Worm (Caenorhabditis elegans) whole organism, L4 larva: ENCODE data around the gene F52C12.6.

Experiments used
- T20F7.1 ChIP-seq: fragments of 200-800 bp; sonication (Bioruptor generic); optimal IDR thresholded peaks from 2 replicates; lab custom pipeline; 2018; ENCODE audit warnings: mild to moderate bottlenecking, missing genetic modification characterization, missing compliant biosample characterization
- Y48G9A.11 ChIP-seq: fragments of 200-800 bp; sonication (Bioruptor generic); IDR thresholded peaks from 2 replicates; pipeline ENCODE4 v1.3.6; 2022; ENCODE audit warnings: missing genetic modification reagents, missing genetic modification characterization, missing compliant biosample characterization
- aha-1 ChIP-seq: fragments of 150-350 bp; peaks from one replicate; lab custom pipeline; 2014; ENCODE audit warnings: missing biosample characterization, missing genetic modification characterization
- arid-1 ChIP-seq: fragments of 200-800 bp; sonication (Bioruptor generic); conservative IDR thresholded peaks from 2 replicates; pipeline ENCODE4 v1.3.6; 2022; ENCODE audit warnings: missing genetic modification reagents, missing genetic modification characterization, missing compliant biosample characterization
- ceh-20 ChIP-seq: fragments of 200-800 bp; sonication (Bioruptor generic); IDR thresholded peaks from 2 replicates; pipeline ENCODE4 v1.3.6; 2022; ENCODE audit warnings: missing genetic modification reagents, missing genetic modification characterization, missing compliant biosample characterization
- ceh-28 ChIP-seq: fragments of 150-350 bp; optimal IDR thresholded peaks from 2 replicates; lab custom pipeline; 2014; ENCODE audit warnings: missing biosample characterization, missing genetic modification reagents, missing genetic modification characterization
- ceh-62 ChIP-seq: sonication (generic microtip); optimal IDR thresholded peaks from 2 replicates; lab custom pipeline; 2017; ENCODE audit warnings: missing biosample characterization, missing genetic modification characterization
- daf-16 ChIP-seq, 3 experiments: sonication (generic microtip); optimal IDR thresholded peaks; 2 replicates each; lab custom pipeline; 2016 to 2017; ENCODE audit warnings: missing genetic modification characterization in 3 of 3, missing genetic modification reagents in 3 of 3, mild to moderate bottlenecking in 2 of 3, missing compliant biosample characterization in 2 of 3, missing biosample characterization in 1 of 3, moderate library complexity in 1 of 3
- dpl-1 ChIP-seq: fragments of 150-350 bp; optimal IDR thresholded peaks from 2 replicates; lab custom pipeline; 2014; ENCODE audit warnings: missing biosample characterization, missing genetic modification reagents, missing genetic modification characterization
- duxl-1 ChIP-seq: sonication (generic microtip); optimal IDR thresholded peaks from 2 replicates; lab custom pipeline; 2016; ENCODE audit warnings: mild to moderate bottlenecking, missing genetic modification characterization, moderate library complexity, missing compliant biosample characterization; ENCODE audit not compliant: poor library complexity
- dve-1 ChIP-seq: sonication (generic microtip); optimal IDR thresholded peaks from 2 replicates; lab custom pipeline; 2017; ENCODE audit warnings: antibody characterized with exemption, mild to moderate bottlenecking, missing genetic modification characterization, missing compliant biosample characterization; ENCODE audit not compliant: insufficient read depth
- egl-27 ChIP-seq: sonication (generic microtip); optimal IDR thresholded peaks from 3 replicates; lab custom pipeline; 2017; ENCODE audit warnings: missing biosample characterization, missing genetic modification reagents, missing genetic modification characterization
- fkh-10 ChIP-seq: fragments of 150-350 bp; optimal IDR thresholded peaks from 2 replicates; lab custom pipeline; 2014; ENCODE audit warnings: missing biosample characterization, missing genetic modification reagents, missing genetic modification characterization
- hif-1 ChIP-seq, 2 experiments: sonication (generic microtip); optimal IDR thresholded peaks; 2 replicates each; lab custom pipeline; 2016 to 2017; ENCODE audit warnings: missing compliant biosample characterization in 2 of 2, missing genetic modification characterization in 2 of 2, missing genetic modification reagents in 2 of 2, missing genotype in 2 of 2, mild to moderate bottlenecking in 1 of 2
- hlh-11 ChIP-seq: fragments of 200-800 bp; sonication (Bioruptor generic); optimal IDR thresholded peaks from 2 replicates; lab custom pipeline; 2018; ENCODE audit warnings: mild to moderate bottlenecking, missing genetic modification characterization, missing compliant biosample characterization
- lim-7 ChIP-seq: fragments of 200-800 bp; sonication (Bioruptor generic); IDR thresholded peaks from 2 replicates; pipeline ENCODE4 v1.3.6; 2022; ENCODE audit warnings: missing genetic modification characterization, missing compliant biosample characterization
- lin-15B ChIP-seq: fragments of 150-350 bp; sonication (generic microtip); optimal IDR thresholded peaks from 3 replicates; lab custom pipeline; 2014; ENCODE audit warnings: missing biosample characterization, missing genetic modification characterization
- lin-38 ChIP-seq: fragments of 200-800 bp; sonication (Bioruptor generic); IDR thresholded peaks from 2 replicates; pipeline ENCODE4 v1.3.6; 2022; ENCODE audit warnings: missing genetic modification reagents, missing genetic modification characterization, missing compliant biosample characterization
- lsy-2 ChIP-seq, 2 experiments: fragments of 150-350 bp in 1 of 2; sonication (generic microtip) in 1 of 2; optimal IDR thresholded peaks; 2 replicates each; lab custom pipeline; 2014 to 2017; ENCODE audit warnings: missing biosample characterization in 2 of 2, missing genetic modification characterization in 2 of 2
- mep-1 ChIP-seq: fragments of 150-350 bp; sonication (generic microtip); optimal IDR thresholded peaks from 3 replicates; lab custom pipeline; 2014; ENCODE audit warnings: missing biosample characterization, missing genetic modification characterization
- mes-2 ChIP-seq: sonication (generic microtip); optimal IDR thresholded peaks from 2 replicates; lab custom pipeline; 2016; ENCODE audit warnings: missing genotype, mild to moderate bottlenecking, missing genetic modification characterization, missing compliant biosample characterization; ENCODE audit not compliant: poor library complexity, severe bottlenecking
- mxl-3 ChIP-seq: fragments of 200-800 bp; sonication (Bioruptor generic); optimal IDR thresholded peaks from 2 replicates; lab custom pipeline; 2018; ENCODE audit warnings: mild to moderate bottlenecking, missing genetic modification characterization, missing compliant biosample characterization
- nhr-111 ChIP-seq: fragments of 200-800 bp; sonication (Bioruptor generic); optimal IDR thresholded peaks from 2 replicates; lab custom pipeline; 2018; ENCODE audit warnings: mild to moderate bottlenecking, missing genetic modification characterization, missing compliant biosample characterization
- nhr-25 ChIP-seq: sonication (generic microtip); optimal IDR thresholded peaks from 2 replicates; lab custom pipeline; 2017; ENCODE audit warnings: missing genetic modification characterization, mild to moderate bottlenecking, missing compliant biosample characterization, antibody characterized with exemption, moderate library complexity, borderline replicate concordance; ENCODE audit not compliant: insufficient read depth
- nhr-41 ChIP-seq: fragments of 200-800 bp; sonication (Bioruptor generic); IDR thresholded peaks from 2 replicates; pipeline ENCODE4 v1.3.6; 2022; ENCODE audit warnings: missing genetic modification reagents, missing genetic modification characterization, missing compliant biosample characterization
- rbr-2 ChIP-seq: sonication (generic microtip); optimal IDR thresholded peaks from 2 replicates; lab custom pipeline; 2016; ENCODE audit warnings: missing genotype, missing genetic modification characterization, missing compliant biosample characterization
- set-16 ChIP-seq: fragments of 200-800 bp; sonication (Bioruptor generic); IDR thresholded peaks from 2 replicates; pipeline ENCODE4 v1.3.6; 2022; ENCODE audit warnings: missing genetic modification reagents, missing genetic modification characterization, missing compliant biosample characterization
- snpc-4 ChIP-seq: fragments of 150-350 bp; optimal IDR thresholded peaks from 2 replicates; lab custom pipeline; 2014; ENCODE audit warnings: missing biosample characterization, missing genetic modification characterization
- tag-97 ChIP-seq: fragments of 200-800 bp; sonication (Bioruptor generic); IDR thresholded peaks from 2 replicates; pipeline ENCODE4 v1.3.6; 2022; ENCODE audit warnings: missing genetic modification characterization, missing compliant biosample characterization
- unc-62 ChIP-seq, 3 experiments: fragments of 150-350 bp in 1 of 3; sonication (generic microtip); optimal IDR thresholded peaks in 2 of 3; peaks in 1 of 3; 1 replicate in 1 of 3; 2 replicates in 2 of 3; lab custom pipeline; 2014 to 2017; ENCODE audit warnings: missing biosample characterization in 3 of 3, missing genetic modification characterization in 3 of 3, missing genetic modification reagents in 3 of 3, missing genotype in 1 of 3
- zag-1 ChIP-seq: fragments of 150-350 bp; optimal IDR thresholded peaks from 2 replicates; lab custom pipeline; 2014; ENCODE audit warnings: missing biosample characterization, missing genetic modification characterization
- zfp-2 ChIP-seq: sonication (generic microtip); optimal IDR thresholded peaks from 2 replicates; lab custom pipeline; 2016; ENCODE audit warnings: mild to moderate bottlenecking, missing genetic modification characterization, missing compliant biosample characterization
- ztf-11 ChIP-seq: fragments of 150-350 bp; optimal IDR thresholded peaks from 2 replicates; lab custom pipeline; 2014; ENCODE audit warnings: missing biosample characterization, missing genetic modification characterization

The F52C12.6 gene

ce11 chrIV:1952312-1952711, 4.2 kb upstream of the F52C12.6 start:
- no peak for TF ChIP-seq rbr-2

ce11 chrIV:1953132-1953629, 3.3 kb upstream of the F52C12.6 start, which contains the start of gene F52C12.2:
Gene F52C12.2, plus strand, starts transcription at chrIV:1953579.
- TF ChIP-seq set-16 (GFP tag; lab: Robert Waterston, UW) (no peak), unc-62 (GFP tag; optimal IDR thresholded peaks at IDR 0.05 in 1 of 2; lab: Kevin White, UChicago) (peak in 1 of 2 experiments; percentile 39), unc-62 (tag; optimal IDR thresholded peaks at IDR 0.05; lab: Kevin White, UChicago) (no peak), tag-97 (GFP tag; lab: Robert Waterston, UW) (no peak), egl-27 (tag; lab: Kevin White, UChicago) (no peak), zfp-2 (tag; lab: Kevin White, UChicago) (no peak), aha-1 (tag; lab: Kevin White, UChicago) (peak; percentile 53), ztf-11 (tag; lab: Kevin White, UChicago) (no peak), hif-1 (tag; optimal IDR thresholded peaks at IDR 0.05; lab: Kevin White, UChicago) (no peak), dve-1 (peak; percentile 22), arid-1 (GFP tag; lab: Robert Waterston, UW) (no peak), lin-38 (peak; percentile 39), snpc-4 (tag; lab: Kevin White, UChicago) (no peak), Y48G9A.11 (GFP tag; lab: Robert Waterston, UW) (peak; percentile 82), duxl-1 (peak; percentile 8), mes-2 (tag; lab: Kevin White, UChicago) (peak; percentile 37), dpl-1 (GFP tag; lab: Kevin White, UChicago) (peak; percentile 82), lim-7 (GFP tag; lab: Robert Waterston, UW) (no peak), lin-15B (tag; lab: Kevin White, UChicago) (no peak), daf-16 (GFP tag; optimal IDR thresholded peaks at IDR 0.05; lab: Kevin White, UChicago) (no peak), daf-16 (tag; optimal IDR thresholded peaks at IDR 0.05; lab: Kevin White, UChicago) (peak; percentile 27), rbr-2 (peak; percentile 38), T20F7.1 (GFP tag; lab: Kevin White, UChicago) (peak; percentile 100), nhr-25 (no peak), mep-1 (tag; lab: Kevin White, UChicago) (peak; percentile 20), lsy-2 (tag; optimal IDR thresholded peaks at IDR 0.05; lab: Kevin White, UChicago) (peak in 1 of 2 experiments; percentile 58)

- TF ChIP-seq hlh-11 (tag; lab: Kevin White, UChicago), result no peak
- TF ChIP-seq, all 104 proteins: peak for 0
Observed at ce11 chrIV:1959554-1959953, 3.0 kb downstream of the F52C12.6 start, which contains the start of gene tdpo-1. Gene tdpo-1, plus strand, starts transcription at chrIV:1959854.

DNA sequence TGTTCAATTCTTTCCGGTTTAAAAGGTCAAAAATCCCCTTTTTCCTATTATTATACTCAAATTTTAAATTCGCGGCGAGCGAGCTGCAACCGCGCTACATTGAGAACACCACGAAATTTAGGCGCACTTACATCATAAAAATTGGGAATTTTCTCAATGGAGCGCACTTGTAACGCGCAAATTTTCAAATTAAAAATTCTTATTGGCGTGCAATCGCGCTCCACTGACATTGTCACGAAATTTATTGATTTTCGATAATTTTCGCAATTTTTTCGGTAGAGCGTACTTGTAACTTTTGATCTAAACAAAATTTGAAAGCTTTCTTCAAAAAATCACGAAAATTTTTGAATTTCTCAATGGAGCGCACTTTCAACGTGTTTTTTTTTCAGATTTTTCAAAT, 6.7 kb downstream of the F52C12.6 start, which contains the start of gene ulp-3:
Gene ulp-3 (plus strand): TSS at position 388 of the 400 bp plus-strand sequence.
- no peak for TF ChIP-seq mes-2 (tag; lab: Kevin White, UChicago)
- TF ChIP-seq aha-1 (tag; lab: Kevin White, UChicago), result peak; percentile 41
- no peak for TF ChIP-seq nhr-111 (GFP tag; lab: Kevin White, UChicago)
- no peak for TF ChIP-seq mxl-3
- TF ChIP-seq ceh-62 (tag; lab: Kevin White, UChicago), result no peak
- peak; percentile 87 for TF ChIP-seq lin-38
- TF ChIP-seq nhr-41 (GFP tag; lab: Robert Waterston, UW), result no peak
- TF ChIP-seq hif-1 (tag; optimal IDR thresholded peaks at IDR 0.05; lab: Kevin White, UChicago), result no peak

DNA sequence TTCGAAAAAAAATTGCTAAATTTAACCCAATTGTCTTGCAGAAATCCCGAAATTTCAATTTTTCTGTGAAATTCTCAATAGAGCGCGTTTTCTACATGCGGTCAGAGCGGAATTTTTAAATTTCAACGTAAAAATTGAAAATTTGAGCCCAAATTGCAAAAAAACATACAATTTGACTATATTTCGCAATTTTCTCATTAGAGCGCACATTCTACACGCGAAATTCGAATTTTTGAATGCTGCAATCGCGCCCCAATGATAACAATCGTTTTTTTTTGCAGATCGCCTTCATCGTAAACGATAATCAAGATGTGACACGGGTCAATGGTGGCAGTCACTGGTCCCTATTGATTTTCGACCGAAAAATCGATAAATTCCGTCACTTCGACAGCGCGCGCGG, 7.5 kb downstream of the F52C12.6 start:
- TF ChIP-seq fkh-10 (GFP tag; lab: Kevin White, UChicago) (no peak), zag-1 (no peak), unc-62 (GFP tag; optimal IDR thresholded peaks at IDR 0.05 in 1 of 2; lab: Kevin White, UChicago) (no peak), unc-62 (tag; optimal IDR thresholded peaks at IDR 0.05; lab: Kevin White, UChicago) (no peak), lin-38 (peak; percentile 77), ceh-20 (GFP tag; lab: Robert Waterston, UW) (no peak), ceh-28 (tag; lab: Kevin White, UChicago) (no peak)
